Fruit fly (Drosophila melanogaster): Measurements from ENCODE around the gene CG45073.

The CG45073 gene

dm6 chr3R:30098229-30098628, 26.3 kb downstream of the CG45073 start:
- TF ChIP-seq br (GFP tag; optimal IDR thresholded peaks at IDR 0.05), result no peak
- TF ChIP-seq Sp1 (GFP tag; optimal IDR thresholded peaks at IDR 0.05), result no peak
- no peak for TF ChIP-seq fru (GFP tag; optimal IDR thresholded peaks at IDR 0.05)
- TF ChIP-seq Jra (GFP tag; optimal IDR thresholded peaks at IDR 0.05), result no peak
- no peak for TF ChIP-seq HLH106 (tag; optimal IDR thresholded peaks at IDR 0.05)
- TF ChIP-seq Abd-B (GFP tag; optimal IDR thresholded peaks at IDR 0.05), result no peak
- TF ChIP-seq Dif (GFP tag; optimal IDR thresholded peaks at IDR 0.05; ENCODE audit: partially characterized antibody), result no peak
- no peak for TF ChIP-seq brk (GFP tag; optimal IDR thresholded peaks at IDR 0.05)
- no peak for TF ChIP-seq dmrt93B (GFP tag; optimal IDR thresholded peaks at IDR 0.05)
- no peak for TF ChIP-seq sage (GFP tag; optimal IDR thresholded peaks at IDR 0.05)
- TF ChIP-seq CG32264 (GFP tag; optimal IDR thresholded peaks at IDR 0.05), result no peak
- no peak for TF ChIP-seq CG9705 (GFP tag; optimal IDR thresholded peaks at IDR 0.05)
- no peak for TF ChIP-seq lola (GFP tag; optimal IDR thresholded peaks at IDR 0.05)
- no peak for TF ChIP-seq jim (GFP tag; optimal IDR thresholded peaks at IDR 0.05)
- no peak for TF ChIP-seq Mio (GFP tag; optimal IDR thresholded peaks at IDR 0.05)

dm6 chr3R:30095855-30096254, 28.7 kb downstream of the CG45073 start:
- TF ChIP-seq h (GFP tag; optimal IDR thresholded peaks at IDR 0.05) (peak; percentile 41), HLH106 (tag; optimal IDR thresholded peaks at IDR 0.05) (peak; percentile 39), sage (GFP tag; optimal IDR thresholded peaks at IDR 0.05) (no peak), Hnf4 (GFP tag; optimal IDR thresholded peaks at IDR 0.05) (peak; percentile 27), pan (optimal IDR thresholded peaks at IDR 0.05) (no peak), OdsH (GFP tag; optimal IDR thresholded peaks at IDR 0.05) (peak; percentile 26), ey (GFP tag; optimal IDR thresholded peaks at IDR 0.05) (peak; percentile 66), foxo (GFP tag; optimal IDR thresholded peaks at IDR 0.05) (peak in 1 of 2 experiments; percentile 50), br (GFP tag; optimal IDR thresholded peaks at IDR 0.05) (peak; percentile 25), Hr78 (GFP tag; optimal IDR thresholded peaks at IDR 0.05) (no peak), rgr (GFP tag; optimal IDR thresholded peaks at IDR 0.05) (peak; percentile 61), dmrt93B (GFP tag; optimal IDR thresholded peaks at IDR 0.05) (peak; percentile 9)

dm6 chr3R:30095381-30095780, 29.2 kb downstream of the CG45073 start:
- peak; percentile 76 for TF ChIP-seq psq (GFP tag; optimal IDR thresholded peaks at IDR 0.05)
- no peak for TF ChIP-seq woc (GFP tag; optimal IDR thresholded peaks at IDR 0.05)
- peak; percentile 63 for TF ChIP-seq Vsx2 (GFP tag; optimal IDR thresholded peaks at IDR 0.05; ENCODE audit: partially characterized antibody)
- TF ChIP-seq sage (GFP tag; optimal IDR thresholded peaks at IDR 0.05), result no peak
- TF ChIP-seq fru (GFP tag; optimal IDR thresholded peaks at IDR 0.05), result peak; percentile 13
- TF ChIP-seq Hr78 (GFP tag; optimal IDR thresholded peaks at IDR 0.05), result no peak
- TF ChIP-seq Sp1 (GFP tag; optimal IDR thresholded peaks at IDR 0.05), result peak; percentile 47
- no peak for TF ChIP-seq OdsH (GFP tag; optimal IDR thresholded peaks at IDR 0.05)
- TF ChIP-seq Dif (GFP tag; optimal IDR thresholded peaks at IDR 0.05; ENCODE audit: partially characterized antibody), result peak; percentile 47
- TF ChIP-seq sv (GFP tag; optimal IDR thresholded peaks at IDR 0.05), result no peak
- TF ChIP-seq GATAd (GFP tag; optimal IDR thresholded peaks at IDR 0.05), result no peak
- peak; percentile 73 for TF ChIP-seq jim (GFP tag; optimal IDR thresholded peaks at IDR 0.05)
- peak; percentile 67 for TF ChIP-seq Rel (GFP tag; optimal IDR thresholded peaks at IDR 0.05)
- TF ChIP-seq Rel (tag; optimal IDR thresholded peaks at IDR 0.05), result peak; percentile 68

- peak; percentile 42 for TF ChIP-seq br (GFP tag; optimal IDR thresholded peaks at IDR 0.05)
- TF ChIP-seq OdsH (GFP tag; optimal IDR thresholded peaks at IDR 0.05), result peak; percentile 34
- peak; percentile 8 for TF ChIP-seq brk (GFP tag; optimal IDR thresholded peaks at IDR 0.05)
- no peak for TF ChIP-seq Vsx2 (GFP tag; optimal IDR thresholded peaks at IDR 0.05; ENCODE audit: partially characterized antibody)
- peak; percentile 41 for TF ChIP-seq ey (GFP tag; optimal IDR thresholded peaks at IDR 0.05)
- TF ChIP-seq Dfd (GFP tag; optimal IDR thresholded peaks at IDR 0.05), result no peak
- TF ChIP-seq rgr (GFP tag; optimal IDR thresholded peaks at IDR 0.05), result peak; percentile 61
- TF ChIP-seq Rel (GFP tag; optimal IDR thresholded peaks at IDR 0.05), result no peak
- no peak for TF ChIP-seq Rel (tag; optimal IDR thresholded peaks at IDR 0.05)
- no peak for TF ChIP-seq CG9705 (GFP tag; optimal IDR thresholded peaks at IDR 0.05)
- peak; percentile 8 for TF ChIP-seq dmrt93B (GFP tag; optimal IDR thresholded peaks at IDR 0.05)
- no peak for TF ChIP-seq Jra (GFP tag; optimal IDR thresholded peaks at IDR 0.05)
- peak; percentile 21 for TF ChIP-seq psq (GFP tag; optimal IDR thresholded peaks at IDR 0.05)
- TF ChIP-seq Sp1 (GFP tag; optimal IDR thresholded peaks at IDR 0.05), result peak; percentile 2
- no peak for TF ChIP-seq woc (GFP tag; optimal IDR thresholded peaks at IDR 0.05)
- TF ChIP-seq Mio (GFP tag; optimal IDR thresholded peaks at IDR 0.05), result no peak
- TF ChIP-seq CG32264 (GFP tag; optimal IDR thresholded peaks at IDR 0.05), result no peak
- TF ChIP-seq jim (GFP tag; optimal IDR thresholded peaks at IDR 0.05), result no peak
- TF ChIP-seq usp (GFP tag; optimal IDR thresholded peaks at IDR 0.05), result no peak
- TF ChIP-seq fru (GFP tag; optimal IDR thresholded peaks at IDR 0.05), result peak; percentile 45
- TF ChIP-seq Dif (GFP tag; optimal IDR thresholded peaks at IDR 0.05; ENCODE audit: partially characterized antibody), result no peak
- no peak for TF ChIP-seq CrebA (GFP tag; optimal IDR thresholded peaks at IDR 0.05; ENCODE audit: borderline replicate concordance)
- TF ChIP-seq Hr78 (GFP tag; optimal IDR thresholded peaks at IDR 0.05), result no peak
- TF ChIP-seq pan (optimal IDR thresholded peaks at IDR 0.05), result no peak
- no peak for TF ChIP-seq Hr83 (GFP tag; optimal IDR thresholded peaks at IDR 0.05; ENCODE audit: poor library complexity, severe bottlenecking)
- TF ChIP-seq sage (GFP tag; optimal IDR thresholded peaks at IDR 0.05), result no peak
- no peak for TF ChIP-seq Hnf4 (GFP tag; optimal IDR thresholded peaks at IDR 0.05)
- peak; percentile 41 for TF ChIP-seq HLH106 (tag; optimal IDR thresholded peaks at IDR 0.05)
- TF ChIP-seq GATAd (GFP tag; optimal IDR thresholded peaks at IDR 0.05), result no peak
- peak in 1 of 2 experiments; percentile 61 for TF ChIP-seq foxo (GFP tag; optimal IDR thresholded peaks at IDR 0.05)
- TF ChIP-seq Myc (optimal IDR thresholded peaks at IDR 0.05), result no peak
- TF ChIP-seq dl (GFP tag; optimal IDR thresholded peaks at IDR 0.05; ENCODE audit: insufficient read depth in 1 of 2, partially characterized antibody in 2 of 2), result no peak
- TF ChIP-seq h (GFP tag; optimal IDR thresholded peaks at IDR 0.05), result peak; percentile 77
- TF ChIP-seq Abd-B (GFP tag; optimal IDR thresholded peaks at IDR 0.05), result no peak
- no peak for TF ChIP-seq N (GFP tag; optimal IDR thresholded peaks at IDR 0.05)
- no peak for TF ChIP-seq lola (GFP tag; optimal IDR thresholded peaks at IDR 0.05)
- TF ChIP-seq sv (GFP tag; optimal IDR thresholded peaks at IDR 0.05), result peak; percentile 60
- TF ChIP-seq dsf (GFP tag; optimal IDR thresholded peaks at IDR 0.05; ENCODE audit: borderline replicate concordance), result no peak
Observed at dm6 chr3R:30092700-30093044, 31.9 kb downstream of the CG45073 start.
